Worm (Caenorhabditis elegans) whole organism, late embryonic: ENCODE measurements around the gene cct-2.

Source experiments
- C08G9.2 ChIP-seq: sonication (generic microtip); optimal IDR thresholded peaks from 2 replicates; lab custom pipeline; 2016; ENCODE audit warnings: mild to moderate bottlenecking, missing genetic modification characterization, moderate library complexity, missing compliant biosample characterization
- C38D4.7 ChIP-seq: fragments of 200-800 bp; sonication (Bioruptor generic); optimal IDR thresholded peaks from 2 replicates; lab custom pipeline; 2018; ENCODE audit warnings: mild to moderate bottlenecking, missing genetic modification characterization, moderate library complexity, missing compliant biosample characterization
- F13H6.1 ChIP-seq: sonication (generic microtip); optimal IDR thresholded peaks from 2 replicates; lab custom pipeline; 2016; ENCODE audit warnings: missing genetic modification characterization, missing compliant biosample characterization
- K09A11.1 ChIP-seq: sonication (generic microtip); optimal IDR thresholded peaks from 2 replicates; lab custom pipeline; 2017; ENCODE audit warnings: antibody characterized with exemption, mild to moderate bottlenecking, missing genetic modification characterization, missing compliant biosample characterization; ENCODE audit not compliant: insufficient read depth
- T23F11.4 ChIP-seq: fragments of 200-800 bp; sonication (Bioruptor generic); optimal IDR thresholded peaks from 2 replicates; lab custom pipeline; 2018; ENCODE audit warnings: mild to moderate bottlenecking, missing genetic modification characterization, missing compliant biosample characterization
- ahr-1 ChIP-seq: sonication (generic microtip); optimal IDR thresholded peaks from 2 replicates; lab custom pipeline; 2016; ENCODE audit warnings: missing genetic modification characterization, missing compliant biosample characterization
- ceh-14 ChIP-seq: sonication (generic microtip); optimal IDR thresholded peaks from 2 replicates; lab custom pipeline; 2016; ENCODE audit warnings: missing genotype, missing genetic modification characterization, missing compliant biosample characterization
- ceh-18 ChIP-seq: sonication (generic microtip); optimal IDR thresholded peaks from 2 replicates; lab custom pipeline; 2016; ENCODE audit warnings: missing genetic modification characterization, missing compliant biosample characterization
- ceh-19 ChIP-seq: fragments of 200-800 bp; sonication (Bioruptor generic); optimal IDR thresholded peaks from 2 replicates; lab custom pipeline; 2018; ENCODE audit warnings: mild to moderate bottlenecking, missing genetic modification characterization, missing compliant biosample characterization
- ceh-24 ChIP-seq: sonication (generic microtip); optimal IDR thresholded peaks from 2 replicates; lab custom pipeline; 2016; ENCODE audit warnings: mild to moderate bottlenecking, missing genetic modification characterization, missing compliant biosample characterization
- ceh-30 ChIP-seq: fragments of 150-350 bp; optimal IDR thresholded peaks from 2 replicates; lab custom pipeline; 2014; ENCODE audit warnings: missing biosample characterization, missing genetic modification characterization
- ceh-31 ChIP-seq: sonication (generic microtip); optimal IDR thresholded peaks from 2 replicates; lab custom pipeline; 2016; ENCODE audit warnings: missing genetic modification characterization, missing compliant biosample characterization
- ceh-48 ChIP-seq: sonication (generic microtip); optimal IDR thresholded peaks from 2 replicates; lab custom pipeline; 2016; ENCODE audit warnings: missing genetic modification characterization, inconsistent platforms, missing compliant biosample characterization
- ceh-6 ChIP-seq: fragments of 200-800 bp; sonication (Bioruptor generic); optimal IDR thresholded peaks from 2 replicates; lab custom pipeline; 2018; ENCODE audit warnings: mild to moderate bottlenecking, missing genetic modification characterization, missing compliant biosample characterization
- dmd-4 ChIP-seq: sonication (generic microtip); optimal IDR thresholded peaks from 2 replicates; lab custom pipeline; 2016; ENCODE audit warnings: borderline replicate concordance, missing genetic modification characterization, missing compliant biosample characterization
- dve-1 ChIP-seq: sonication (generic microtip); optimal IDR thresholded peaks from 2 replicates; lab custom pipeline; 2017; ENCODE audit warnings: antibody characterized with exemption, mild to moderate bottlenecking, missing genetic modification characterization, missing compliant biosample characterization
- elt-4 ChIP-seq: sonication (generic microtip); optimal IDR thresholded peaks from 2 replicates; lab custom pipeline; 2016; ENCODE audit warnings: missing genetic modification characterization, missing compliant biosample characterization
- ets-4 ChIP-seq: sonication (generic microtip); optimal IDR thresholded peaks from 2 replicates; lab custom pipeline; 2016; ENCODE audit warnings: missing genetic modification characterization, missing compliant biosample characterization
- eyg-1 ChIP-seq: sonication (generic microtip); optimal IDR thresholded peaks from 2 replicates; lab custom pipeline; 2016; ENCODE audit warnings: missing genotype, missing genetic modification characterization, missing compliant biosample characterization
- fkh-10 ChIP-seq: fragments of 150-350 bp; optimal IDR thresholded peaks from 2 replicates; lab custom pipeline; 2014; ENCODE audit warnings: missing biosample characterization, missing genetic modification reagents, missing genetic modification characterization
- hlh-15 ChIP-seq: sonication (generic microtip); optimal IDR thresholded peaks from 2 replicates; lab custom pipeline; 2016; ENCODE audit warnings: missing genetic modification characterization, missing compliant biosample characterization
- lin-11 ChIP-seq: fragments of 200-800 bp; sonication (Bioruptor generic); optimal IDR thresholded peaks from 2 replicates; lab custom pipeline; 2018; ENCODE audit warnings: mild to moderate bottlenecking, missing genetic modification characterization, missing compliant biosample characterization
- mec-3 ChIP-seq: sonication (generic microtip); optimal IDR thresholded peaks from 2 replicates; lab custom pipeline; 2016; ENCODE audit warnings: borderline replicate concordance, missing genetic modification characterization, missing compliant biosample characterization
- npax-4 ChIP-seq: sonication (generic microtip); optimal IDR thresholded peaks from 2 replicates; lab custom pipeline; 2016; ENCODE audit warnings: missing genetic modification characterization, missing compliant biosample characterization
- odd-2 ChIP-seq: sonication (generic microtip); optimal IDR thresholded peaks from 2 replicates; lab custom pipeline; 2017; ENCODE audit warnings: antibody characterized with exemption, mild to moderate bottlenecking, missing genetic modification characterization, missing compliant biosample characterization
- pat-9 ChIP-seq: fragments of 200-800 bp; sonication (Bioruptor generic); optimal IDR thresholded peaks from 2 replicates; lab custom pipeline; 2018; ENCODE audit warnings: mild to moderate bottlenecking, missing genetic modification characterization, moderate library complexity, missing compliant biosample characterization
- ref-2 ChIP-seq: sonication (generic microtip); optimal IDR thresholded peaks from 2 replicates; lab custom pipeline; 2016; ENCODE audit warnings: missing genetic modification characterization, missing compliant biosample characterization
- sox-2 ChIP-seq: fragments of 200-800 bp; sonication (Bioruptor generic); IDR thresholded peaks from 2 replicates; pipeline ENCODE4 v1.3.6; 2022; ENCODE audit warnings: missing genetic modification reagents, missing genetic modification characterization, missing compliant biosample characterization
- syd-9 ChIP-seq: sonication (generic microtip); optimal IDR thresholded peaks from 2 replicates; lab custom pipeline; 2016; ENCODE audit warnings: mild to moderate bottlenecking, missing genetic modification characterization, moderate library complexity, missing compliant biosample characterization
- tbx-2 ChIP-seq: sonication (generic microtip); optimal IDR thresholded peaks from 2 replicates; lab custom pipeline; 2016; ENCODE audit warnings: missing genetic modification characterization, missing compliant biosample characterization
- tbx-7 ChIP-seq: sonication (generic microtip); optimal IDR thresholded peaks from 2 replicates; lab custom pipeline; 2016; ENCODE audit warnings: missing genotype, missing genetic modification characterization, missing compliant biosample characterization
- unc-42 ChIP-seq: sonication (generic microtip); optimal IDR thresholded peaks from 2 replicates; lab custom pipeline; 2016; ENCODE audit warnings: missing genotype, missing genetic modification characterization, missing compliant biosample characterization
- unc-55 ChIP-seq: sonication (generic microtip); optimal IDR thresholded peaks from 2 replicates; lab custom pipeline; 2017; ENCODE audit warnings: missing biosample characterization, missing genetic modification reagents, missing genetic modification characterization
- unc-86 ChIP-seq: sonication (generic microtip); optimal IDR thresholded peaks from 2 replicates; lab custom pipeline; 2016; ENCODE audit warnings: missing genetic modification characterization, missing compliant biosample characterization

cct-2 gene

ce11 chrII:8945167-8945566 is 17.6 kb downstream of the cct-2 start:
- TF ChIP-seq elt-4 (tag; lab: Kevin White, UChicago) (no peak), unc-42 (peak; percentile 82), K09A11.1 (no peak)

ce11 chrII:8947391-8947790 is 19.9 kb downstream of the cct-2 start, which contains the start of gene cutl-15:
Gene cutl-15 (minus strand): TSS chrII:8947688.
- TF ChIP-seq syd-9 (tag; lab: Kevin White, UChicago) (no peak), tbx-7 (no peak), ceh-24 (tag; lab: Kevin White, UChicago) (no peak), C38D4.7 (GFP tag; lab: Kevin White, UChicago) (no peak), tbx-2 (tag; lab: Kevin White, UChicago) (no peak), lin-11 (tag; lab: Kevin White, UChicago) (no peak), ceh-30 (no peak), ceh-48 (tag; lab: Kevin White, UChicago) (no peak), C08G9.2 (tag; lab: Kevin White, UChicago) (no peak)

- TF ChIP-seq unc-42 (peak; percentile 54), odd-2 (no peak), T23F11.4 (GFP tag; lab: Kevin White, UChicago) (no peak), ceh-19 (GFP tag; lab: Kevin White, UChicago) (no peak)
- TF ChIP-seq, all 69 proteins: peak for 1
Measured at ce11 chrII:8948640-8949039, 21.1 kb downstream of the cct-2 start.

ce11 chrII:8951270-8951669 is 23.7 kb downstream of the cct-2 start:
- no peak for TF ChIP-seq F13H6.1 (tag; lab: Kevin White, UChicago)
- no peak for TF ChIP-seq dmd-4 (tag; lab: Kevin White, UChicago)
- no peak for TF ChIP-seq tbx-7
- no peak for TF ChIP-seq eyg-1 (tag; lab: Kevin White, UChicago)
- no peak for TF ChIP-seq hlh-15 (tag; lab: Kevin White, UChicago)
- no peak for TF ChIP-seq dve-1 (tag; lab: Kevin White, UChicago)
- TF ChIP-seq ceh-18 (tag; lab: Kevin White, UChicago): no peak
- no peak for TF ChIP-seq K09A11.1
- peak; percentile 43 for TF ChIP-seq ceh-31 (tag; lab: Kevin White, UChicago)
- peak; percentile 27 for TF ChIP-seq ceh-14 (tag; lab: Kevin White, UChicago)
- no peak for TF ChIP-seq T23F11.4 (GFP tag; lab: Kevin White, UChicago)
- TF ChIP-seq ahr-1 (tag; lab: Kevin White, UChicago): no peak
- no peak for TF ChIP-seq unc-86
- TF ChIP-seq, all 69 proteins: peak for 2

- TF ChIP-seq sox-2 (GFP tag; lab: Robert Waterston, UW): no peak
- no peak for TF ChIP-seq pat-9
- TF ChIP-seq npax-4 (tag; lab: Kevin White, UChicago): no peak
- no peak for TF ChIP-seq ceh-14 (tag; lab: Kevin White, UChicago)
- TF ChIP-seq ref-2 (tag; lab: Kevin White, UChicago): no peak
- no peak for TF ChIP-seq fkh-10 (GFP tag; lab: Kevin White, UChicago)
Measured at ce11 chrII:8953703-8954102, 26.2 kb downstream of the cct-2 start.

ce11 chrII:8956896-8957295 is 29.4 kb downstream of the cct-2 start:
- TF ChIP-seq fkh-10 (GFP tag; lab: Kevin White, UChicago) (no peak), ceh-14 (tag; lab: Kevin White, UChicago) (peak; percentile 9), ets-4 (tag; lab: Kevin White, UChicago) (no peak), ceh-6 (GFP tag; lab: Kevin White, UChicago) (no peak), mec-3 (tag; lab: Kevin White, UChicago) (no peak), unc-42 (peak; percentile 95), unc-55 (GFP tag; lab: Kevin White, UChicago) (no peak)
